Worm (Caenorhabditis elegans) whole organism, mixed stage, embryonic: ENCODE results near the gene K03H1.7.

Source experiments
- M03D4.4 ChIP-seq: sonication (generic microtip); optimal IDR thresholded peaks from 2 replicates; lab custom pipeline; 2017; ENCODE audit warnings: mild to moderate bottlenecking, missing genetic modification characterization, missing compliant biosample characterization
- bed-3 ChIP-seq: fragments of 200-800 bp; sonication (Bioruptor generic); optimal IDR thresholded peaks from 3 replicates; lab custom pipeline; 2018; ENCODE audit warnings: mild to moderate bottlenecking, missing genetic modification characterization, moderate library complexity, missing compliant biosample characterization
- blmp-1 ChIP-seq: fragments of 150-350 bp; optimal IDR thresholded peaks from 2 replicates; lab custom pipeline; 2014; ENCODE audit warnings: missing biosample characterization, missing genetic modification characterization
- ceh-43 ChIP-seq: fragments of 200-800 bp; sonication (Bioruptor generic); optimal IDR thresholded peaks from 2 replicates; lab custom pipeline; 2018; ENCODE audit warnings: mild to moderate bottlenecking, missing genetic modification characterization, moderate library complexity, missing compliant biosample characterization
- ceh-83 ChIP-seq: fragments of 200-800 bp; sonication (Bioruptor generic); optimal IDR thresholded peaks from 2 replicates; lab custom pipeline; 2018; ENCODE audit warnings: mild to moderate bottlenecking, missing genetic modification characterization, missing compliant biosample characterization
- ces-1 ChIP-seq: fragments of 150-350 bp; optimal IDR thresholded peaks from 2 replicates; lab custom pipeline; 2014; ENCODE audit warnings: missing biosample characterization, missing genetic modification reagents, missing genetic modification characterization
- cnd-1 ChIP-seq: fragments of 200-800 bp; sonication (Bioruptor generic); optimal IDR thresholded peaks from 2 replicates; lab custom pipeline; 2018; ENCODE audit warnings: mild to moderate bottlenecking, missing genetic modification characterization, missing compliant biosample characterization
- elt-1 ChIP-seq: sonication (generic microtip); optimal IDR thresholded peaks from 2 replicates; lab custom pipeline; 2017; ENCODE audit warnings: missing genetic modification characterization, mild to moderate bottlenecking, missing compliant biosample characterization, antibody characterized with exemption, moderate library complexity, borderline replicate concordance; ENCODE audit not compliant: insufficient read depth
- flh-1 ChIP-seq: fragments of 200-800 bp; sonication (Bioruptor generic); optimal IDR thresholded peaks from 2 replicates; lab custom pipeline; 2018; ENCODE audit warnings: mild to moderate bottlenecking, missing genetic modification characterization, moderate library complexity, missing compliant biosample characterization
- ham-2 ChIP-seq: fragments of 200-800 bp; sonication (Bioruptor generic); optimal IDR thresholded peaks from 2 replicates; lab custom pipeline; 2018; ENCODE audit warnings: mild to moderate bottlenecking, missing genetic modification characterization, missing compliant biosample characterization
- hlh-1 ChIP-seq: fragments of 150-350 bp; optimal IDR thresholded peaks from 2 replicates; lab custom pipeline; 2014; ENCODE audit warnings: missing biosample characterization, missing genetic modification reagents, missing genetic modification characterization
- lin-13 ChIP-seq: fragments of 150-350 bp; optimal IDR thresholded peaks from 2 replicates; lab custom pipeline; 2014; ENCODE audit warnings: missing biosample characterization, missing genetic modification characterization
- lin-32 ChIP-seq: fragments of 200-800 bp; sonication (Bioruptor generic); optimal IDR thresholded peaks from 2 replicates; lab custom pipeline; 2018; ENCODE audit warnings: mild to moderate bottlenecking, missing genetic modification characterization, missing compliant biosample characterization
- lsy-2 ChIP-seq: fragments of 150-350 bp; optimal IDR thresholded peaks from 2 replicates; lab custom pipeline; 2014; ENCODE audit warnings: missing biosample characterization, missing genetic modification characterization
- mab-5 ChIP-seq: fragments of 150-350 bp; optimal IDR thresholded peaks from 2 replicates; lab custom pipeline; 2014; ENCODE audit warnings: missing biosample characterization, missing genetic modification characterization
- mep-1 ChIP-seq: fragments of 150-350 bp; optimal IDR thresholded peaks from 2 replicates; lab custom pipeline; 2017; ENCODE audit warnings: missing biosample characterization, missing genetic modification reagents, missing genetic modification characterization, inconsistent platforms
- nhr-12 ChIP-seq: fragments of 150-350 bp; optimal IDR thresholded peaks from 2 replicates; lab custom pipeline; 2014; ENCODE audit warnings: missing biosample characterization, missing genetic modification characterization
- nhr-2 ChIP-seq: fragments of 150-350 bp; optimal IDR thresholded peaks from 2 replicates; lab custom pipeline; 2014; ENCODE audit warnings: missing biosample characterization, missing genetic modification characterization
- nhr-237 ChIP-seq: fragments of 150-350 bp; optimal IDR thresholded peaks from 2 replicates; lab custom pipeline; 2014; ENCODE audit warnings: missing biosample characterization, missing genetic modification characterization
- nhr-28 ChIP-seq: fragments of 150-350 bp; optimal IDR thresholded peaks from 2 replicates; lab custom pipeline; 2014; ENCODE audit warnings: missing biosample characterization, missing genetic modification characterization
- nhr-76 ChIP-seq: sonication (generic microtip); optimal IDR thresholded peaks from 2 replicates; lab custom pipeline; 2017; ENCODE audit warnings: missing biosample characterization, missing genetic modification characterization
- pha-4 ChIP-seq: fragments of 150-350 bp; optimal IDR thresholded peaks from 2 replicates; lab custom pipeline; 2018; ENCODE audit warnings: missing biosample characterization, missing genetic modification reagents, missing genetic modification characterization
- sem-2 ChIP-seq: fragments of 200-800 bp; sonication (Bioruptor generic); optimal IDR thresholded peaks from 2 replicates; lab custom pipeline; 2018; ENCODE audit warnings: mild to moderate bottlenecking, missing genetic modification characterization, missing compliant biosample characterization
- snpc-4 ChIP-seq: fragments of 150-350 bp; optimal IDR thresholded peaks from 2 replicates; lab custom pipeline; 2014; ENCODE audit warnings: missing biosample characterization, missing genetic modification characterization
- sptf-1 ChIP-seq: sonication (generic microtip); optimal IDR thresholded peaks from 2 replicates; lab custom pipeline; 2017; ENCODE audit warnings: mild to moderate bottlenecking, missing genetic modification characterization, moderate library complexity, missing compliant biosample characterization
- tbx-8 ChIP-seq: fragments of 200-800 bp; sonication (Bioruptor generic); optimal IDR thresholded peaks from 2 replicates; lab custom pipeline; 2018; ENCODE audit warnings: mild to moderate bottlenecking, missing genetic modification characterization, moderate library complexity, missing compliant biosample characterization
- unc-120 ChIP-seq: sonication (generic microtip); optimal IDR thresholded peaks from 2 replicates; lab custom pipeline; 2017; ENCODE audit warnings: missing genetic modification characterization, missing compliant biosample characterization; ENCODE audit not compliant: poor library complexity, severe bottlenecking
- unc-39 ChIP-seq: fragments of 150-350 bp; optimal IDR thresholded peaks from 2 replicates; lab custom pipeline; 2014; ENCODE audit warnings: missing biosample characterization, missing genetic modification characterization
- unc-62 ChIP-seq: fragments of 150-350 bp; optimal IDR thresholded peaks from 2 replicates; lab custom pipeline; 2014; ENCODE audit warnings: missing biosample characterization, missing genetic modification reagents, missing genetic modification characterization
- zip-8 ChIP-seq: fragments of 150-350 bp; optimal IDR thresholded peaks from 2 replicates; lab custom pipeline; 2014; ENCODE audit warnings: missing biosample characterization, missing genetic modification characterization
- ztf-11 ChIP-seq: fragments of 150-350 bp; optimal IDR thresholded peaks from 2 replicates; lab custom pipeline; 2014; ENCODE audit warnings: missing biosample characterization, missing genetic modification characterization

Gene K03H1.7

ce11 chrIII:9969371-9969770, 22.2 kb downstream of the K03H1.7 start:
- TF ChIP-seq snpc-4 (tag; lab: Kevin White, UChicago), result no peak
- peak; percentile 77 for TF ChIP-seq nhr-2 (tag; lab: Kevin White, UChicago)

- no peak for TF ChIP-seq lsy-2 (tag; lab: Kevin White, UChicago)
- no peak for TF ChIP-seq nhr-237
- no peak for TF ChIP-seq nhr-12 (tag; lab: Kevin White, UChicago)
- TF ChIP-seq nhr-2 (tag; lab: Kevin White, UChicago), result no peak
- no peak for TF ChIP-seq unc-120 (tag; lab: Kevin White, UChicago)
- peak; percentile 66 for TF ChIP-seq ces-1
- TF ChIP-seq unc-62 (GFP tag; lab: Kevin White, UChicago), result no peak
- TF ChIP-seq ham-2, result no peak
Observed at ce11 chrIII:9972192-9972811, 25.1 kb downstream of the K03H1.7 start.

DNA sequence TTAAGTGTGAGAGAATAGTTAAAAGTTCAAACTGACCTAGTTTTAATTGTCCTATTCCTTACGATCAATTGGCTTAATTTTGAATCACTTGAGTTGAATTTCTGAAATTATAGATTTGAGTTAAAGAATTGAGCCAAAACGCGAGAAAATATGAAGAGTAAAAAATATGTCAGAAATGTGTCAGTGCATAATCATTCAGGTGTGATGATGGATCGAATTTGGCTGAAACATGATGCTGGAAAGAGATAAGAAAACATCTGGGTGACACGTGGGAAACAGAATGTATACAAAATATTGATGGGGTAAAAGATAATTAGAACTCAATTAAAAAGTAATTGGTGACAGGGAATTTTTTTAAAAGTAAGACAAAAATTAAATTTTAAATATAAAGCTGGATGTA, 26.6 kb downstream of the K03H1.7 start, which contains the start of gene R10E12.2:
TSS of gene R10E12.2 (minus strand) at position 101 of the 400 bp plus-strand sequence.
- TF ChIP-seq M03D4.4 (tag; lab: Kevin White, UChicago) (no peak), pha-4 (tag; lab: Kevin White, UChicago) (no peak), unc-39 (tag; lab: Kevin White, UChicago) (no peak), tbx-8 (GFP tag; lab: Kevin White, UChicago) (no peak), bed-3 (GFP tag; lab: Kevin White, UChicago) (no peak), nhr-237 (no peak), unc-62 (GFP tag; lab: Kevin White, UChicago) (no peak), ceh-43 (no peak), unc-120 (tag; lab: Kevin White, UChicago) (no peak), lin-32 (GFP tag; lab: Kevin White, UChicago) (no peak), sem-2 (GFP tag; lab: Kevin White, UChicago) (no peak), mep-1 (no peak), lin-13 (no peak), ces-1 (no peak), nhr-28 (tag; lab: Kevin White, UChicago) (no peak), nhr-2 (tag; lab: Kevin White, UChicago) (no peak), nhr-12 (tag; lab: Kevin White, UChicago) (no peak), blmp-1 (tag; lab: Kevin White, UChicago) (no peak)

ce11 chrIII:9982119-9982642, 35.0 kb downstream of the K03H1.7 start:
- TF ChIP-seq cnd-1 (no peak), ces-1 (peak; percentile 64), nhr-2 (tag; lab: Kevin White, UChicago) (no peak), pha-4 (tag; lab: Kevin White, UChicago) (no peak), sptf-1 (tag; lab: Kevin White, UChicago) (no peak), bed-3 (GFP tag; lab: Kevin White, UChicago) (no peak), unc-62 (GFP tag; lab: Kevin White, UChicago) (peak; percentile 55)
- TF ChIP-seq, all 35 proteins: peak for 2

- TF ChIP-seq ham-2 (no peak), M03D4.4 (tag; lab: Kevin White, UChicago) (no peak), sem-2 (GFP tag; lab: Kevin White, UChicago) (no peak), unc-120 (tag; lab: Kevin White, UChicago) (no peak), nhr-237 (no peak), hlh-1 (tag; lab: Kevin White, UChicago) (no peak), pha-4 (tag; lab: Kevin White, UChicago) (no peak), zip-8 (tag; lab: Kevin White, UChicago) (no peak), mep-1 (no peak)
Observed at ce11 chrIII:9984604-9985003, 37.4 kb downstream of the K03H1.7 start.

DNA sequence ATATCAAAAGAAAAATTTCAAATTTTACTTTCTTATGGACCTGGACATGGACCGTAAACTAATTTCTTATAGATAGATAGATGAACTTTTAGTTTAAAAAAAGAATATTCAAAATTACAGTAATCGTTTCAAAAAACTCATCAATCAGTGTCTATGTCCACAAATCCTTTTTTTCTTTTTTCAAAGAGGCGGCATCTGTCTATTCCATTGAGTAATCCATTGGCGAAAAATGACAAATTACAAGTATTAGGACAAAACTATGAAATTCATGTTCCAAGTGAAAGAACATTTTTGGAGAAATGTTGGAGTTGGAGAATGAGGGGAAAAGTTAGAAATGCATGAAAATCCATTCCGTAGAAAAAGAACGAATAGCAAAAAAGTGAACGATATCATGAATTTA, 38.3 kb downstream of the K03H1.7 start:
- TF ChIP-seq snpc-4 (tag; lab: Kevin White, UChicago) (no peak), sem-2 (GFP tag; lab: Kevin White, UChicago) (no peak), nhr-76 (tag; lab: Kevin White, UChicago) (no peak), ceh-83 (GFP tag; lab: Kevin White, UChicago) (no peak), unc-62 (GFP tag; lab: Kevin White, UChicago) (no peak), elt-1 (tag; lab: Kevin White, UChicago) (no peak), flh-1 (no peak), blmp-1 (tag; lab: Kevin White, UChicago) (no peak), zip-8 (tag; lab: Kevin White, UChicago) (no peak), nhr-237 (no peak), lin-32 (GFP tag; lab: Kevin White, UChicago) (no peak), nhr-28 (tag; lab: Kevin White, UChicago) (no peak), unc-39 (tag; lab: Kevin White, UChicago) (no peak), ztf-11 (tag; lab: Kevin White, UChicago) (no peak), nhr-12 (tag; lab: Kevin White, UChicago) (no peak), mab-5 (no peak), unc-120 (tag; lab: Kevin White, UChicago) (no peak)
